Worm (Caenorhabditis elegans) whole organism, midembryonic: ENCODE results near the gene sri-37.

Experiments used
- T22C8.4 ChIP-seq: fragments of 200-800 bp; sonication (Bioruptor generic); IDR thresholded peaks from 2 replicates; pipeline ENCODE4 v1.3.6; 2022; ENCODE audit warnings: missing genetic modification characterization, missing compliant biosample characterization
- cog-1 ChIP-seq: sonication (generic microtip); optimal IDR thresholded peaks from 2 replicates; lab custom pipeline; 2016; ENCODE audit warnings: missing genetic modification characterization, missing compliant biosample characterization
- flt-1 ChIP-seq: fragments of 200-800 bp; sonication (Bioruptor generic); IDR thresholded peaks from 2 replicates; pipeline ENCODE4 v1.3.6; 2022; ENCODE audit warnings: missing genetic modification characterization, missing compliant biosample characterization
- klf-2 ChIP-seq: fragments of 200-800 bp; sonication (Bioruptor generic); conservative IDR thresholded peaks from 2 replicates; pipeline ENCODE4 v1.3.6; 2022; ENCODE audit warnings: missing genetic modification reagents, missing genetic modification characterization, missing compliant biosample characterization
- med-1 ChIP-seq: sonication (generic microtip); optimal IDR thresholded peaks from 2 replicates; lab custom pipeline; 2017; ENCODE audit warnings: missing genetic modification characterization, mild to moderate bottlenecking, missing compliant biosample characterization, antibody characterized with exemption, missing genetic modification reagents; ENCODE audit not compliant: insufficient read depth
- ref-1 ChIP-seq: fragments of 200-800 bp; sonication (Bioruptor generic); conservative IDR thresholded peaks from 2 replicates; pipeline ENCODE4 v1.3.6; 2022; ENCODE audit warnings: missing genetic modification reagents, missing genetic modification characterization, missing compliant biosample characterization
- tab-1 ChIP-seq: fragments of 200-800 bp; sonication (Bioruptor generic); IDR thresholded peaks from 2 replicates; pipeline ENCODE4 v1.3.6; 2022; ENCODE audit warnings: missing genetic modification characterization, missing compliant biosample characterization
- ztf-23 ChIP-seq: fragments of 200-800 bp; sonication (Bioruptor generic); IDR thresholded peaks from 2 replicates; pipeline ENCODE4 v1.3.6; 2022; ENCODE audit warnings: missing genetic modification reagents, missing genetic modification characterization, missing compliant biosample characterization
- ztf-29 ChIP-seq: fragments of 200-800 bp; sonication (Bioruptor generic); IDR thresholded peaks from 2 replicates; pipeline ENCODE4 v1.3.6; 2022; ENCODE audit warnings: missing genetic modification reagents, missing genetic modification characterization, missing compliant biosample characterization

DNA sequence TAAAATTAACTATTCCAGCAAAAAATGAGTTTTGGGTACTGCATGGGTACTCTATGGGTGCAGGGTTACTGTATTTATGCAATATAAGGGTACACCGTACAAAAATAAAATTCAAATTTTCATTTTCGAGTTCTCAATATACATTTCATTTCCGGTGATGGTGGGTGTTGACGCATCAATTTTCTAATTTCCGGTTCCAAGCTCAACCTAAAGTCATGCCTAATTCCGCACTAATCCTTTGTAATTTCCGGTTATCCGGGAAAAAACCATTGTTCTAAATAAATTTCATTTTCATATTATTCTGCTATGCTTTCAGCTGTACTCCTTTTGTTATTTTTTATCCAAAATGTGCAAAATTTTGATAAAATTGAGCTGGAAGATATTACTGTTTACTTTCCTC is 30.0 kb downstream of the sri-37 start, which contains the start of gene gcy-21:
- TF ChIP-seq ref-1: no peak
- no peak for TF ChIP-seq tab-1
- TF ChIP-seq ztf-23 (GFP tag; lab: Robert Waterston, UW): no peak
- TF ChIP-seq ztf-29 (GFP tag; lab: Robert Waterston, UW): no peak
- TF ChIP-seq med-1: no peak
- no peak for TF ChIP-seq flt-1 (GFP tag; lab: Robert Waterston, UW)
- TF ChIP-seq cog-1 (tag; lab: Kevin White, UChicago): no peak
- no peak for TF ChIP-seq klf-2
- TF ChIP-seq T22C8.4 (GFP tag; lab: Robert Waterston, UW): no peak
